Worm (Caenorhabditis elegans) whole organism, young adult: ENCODE data around the gene F09E5.12.

Experiments
- B0019.2 ChIP-seq: fragments of 200-800 bp; sonication (Bioruptor generic); conservative IDR thresholded peaks from 2 replicates; pipeline ENCODE4 v1.3.6; 2022; ENCODE audit warnings: missing genetic modification reagents, missing genetic modification characterization, missing compliant biosample characterization
- B0261.1 ChIP-seq: sonication (generic microtip); optimal IDR thresholded peaks from 2 replicates; lab custom pipeline; 2016; ENCODE audit warnings: mild to moderate bottlenecking, missing genetic modification characterization, moderate library complexity, missing compliant biosample characterization
- C06A6.2 ChIP-seq: fragments of 200-800 bp; sonication (Bioruptor generic); conservative IDR thresholded peaks from 2 replicates; pipeline ENCODE4 v1.3.6; 2022; ENCODE audit warnings: missing genetic modification characterization, missing compliant biosample characterization
- T07F8.4 ChIP-seq: sonication (generic microtip); optimal IDR thresholded peaks from 2 replicates; lab custom pipeline; 2016; ENCODE audit warnings: mild to moderate bottlenecking, missing genetic modification characterization, moderate library complexity, missing compliant biosample characterization
- T26A5.8 ChIP-seq: sonication (generic microtip); optimal IDR thresholded peaks from 2 replicates; lab custom pipeline; 2016; ENCODE audit warnings: missing genetic modification characterization, missing compliant biosample characterization
- Y67H2A.10 ChIP-seq: fragments of 200-800 bp; sonication (Bioruptor generic); conservative IDR thresholded peaks from 2 replicates; pipeline ENCODE4 v1.3.6; 2022; ENCODE audit warnings: missing genetic modification reagents, missing genetic modification characterization, missing compliant biosample characterization
- Y79H2A.3 ChIP-seq: fragments of 200-800 bp; sonication (Bioruptor generic); conservative IDR thresholded peaks from 2 replicates; pipeline ENCODE4 v1.3.6; 2022; ENCODE audit warnings: missing genetic modification reagents, missing genetic modification characterization, missing compliant biosample characterization
- akir-1 ChIP-seq: fragments of 200-800 bp; sonication (Bioruptor generic); optimal IDR thresholded peaks from 2 replicates; lab custom pipeline; 2018; ENCODE audit warnings: mild to moderate bottlenecking, missing genetic modification characterization, moderate library complexity, missing compliant biosample characterization
- ama-1 ChIP-seq, 3 experiments: fragments of 150-350 bp in 1 of 3; sonication (generic microtip) in 2 of 3; optimal IDR thresholded peaks; 2 replicates each; lab custom pipeline; 2014 to 2018; ENCODE audit warnings: missing biosample characterization in 2 of 3, missing genetic modification characterization in 2 of 3, missing genetic modification reagents in 2 of 3
- aptf-2 ChIP-seq: fragments of 200-800 bp; sonication (Bioruptor generic); conservative IDR thresholded peaks from 2 replicates; pipeline ENCODE4 v1.3.6; 2022; ENCODE audit warnings: missing genetic modification reagents, missing genetic modification characterization, missing compliant biosample characterization
- aptf-3 ChIP-seq: fragments of 200-800 bp; sonication (Bioruptor generic); IDR thresholded peaks from 2 replicates; pipeline ENCODE4 v1.3.6; 2022; ENCODE audit warnings: missing genetic modification characterization, missing compliant biosample characterization
- athp-1 ChIP-seq: sonication (generic microtip); optimal IDR thresholded peaks from 2 replicates; lab custom pipeline; 2017; ENCODE audit warnings: mild to moderate bottlenecking, missing genetic modification characterization, missing compliant biosample characterization
- attf-6 ChIP-seq: fragments of 200-800 bp; sonication (Bioruptor generic); IDR thresholded peaks from 2 replicates; pipeline ENCODE4 v1.3.6; 2022; ENCODE audit warnings: missing genetic modification reagents, missing genetic modification characterization, missing compliant biosample characterization
- bed-1 ChIP-seq: fragments of 200-800 bp; sonication (Bioruptor generic); IDR thresholded peaks from 2 replicates; pipeline ENCODE4 v1.3.6; 2022; ENCODE audit warnings: missing genetic modification reagents, missing genetic modification characterization, missing compliant biosample characterization
- bed-2 ChIP-seq: fragments of 200-800 bp; sonication (Bioruptor generic); IDR thresholded peaks from 2 replicates; pipeline ENCODE4 v1.3.6; 2022; ENCODE audit warnings: missing genetic modification reagents, missing genetic modification characterization, missing compliant biosample characterization
- cebp-1 ChIP-seq, 2 experiments: fragments of 200-800 bp in 1 of 2; sonication (Bioruptor generic) in 1 of 2; sonication (generic microtip) in 1 of 2; IDR thresholded peaks in 1 of 2; optimal IDR thresholded peaks in 1 of 2; 2 replicates each; pipeline versions ENCODE4 v1.3.6 to Lab custom; 2017 to 2022; ENCODE audit warnings: missing compliant biosample characterization in 2 of 2, missing genetic modification characterization in 2 of 2, mild to moderate bottlenecking in 1 of 2, missing genetic modification reagents in 1 of 2, moderate library complexity in 1 of 2
- dox-1 ChIP-seq: fragments of 200-800 bp; sonication (Bioruptor generic); IDR thresholded peaks from 2 replicates; pipeline ENCODE4 v1.3.6; 2022; ENCODE audit warnings: missing genetic modification reagents, missing genetic modification characterization, missing compliant biosample characterization
- dpl-1 ChIP-seq: fragments of 150-350 bp; optimal IDR thresholded peaks from 2 replicates; lab custom pipeline; 2014; ENCODE audit warnings: missing biosample characterization, missing genetic modification reagents, missing genetic modification characterization
- egl-44 ChIP-seq: fragments of 200-800 bp; sonication (Bioruptor generic); IDR thresholded peaks from 2 replicates; pipeline ENCODE4 v1.3.6; 2022; ENCODE audit warnings: missing genetic modification reagents, missing genetic modification characterization, missing compliant biosample characterization
- egrh-3 ChIP-seq: fragments of 200-800 bp; sonication (Bioruptor generic); IDR thresholded peaks from 2 replicates; pipeline ENCODE4 v1.3.6; 2022; ENCODE audit warnings: missing genetic modification reagents, missing genetic modification characterization, missing compliant biosample characterization
- ekl-4 ChIP-seq: fragments of 200-800 bp; sonication (Bioruptor generic); IDR thresholded peaks from 2 replicates; pipeline ENCODE4 v1.3.6; 2022; ENCODE audit warnings: missing genetic modification reagents, missing genetic modification characterization, missing compliant biosample characterization
- hlh-26 ChIP-seq: fragments of 200-800 bp; sonication (Bioruptor generic); conservative IDR thresholded peaks from 2 replicates; pipeline ENCODE4 v1.3.6; 2022; ENCODE audit warnings: missing genetic modification reagents, missing genetic modification characterization, missing compliant biosample characterization
- lag-1 ChIP-seq: fragments of 200-800 bp; sonication (Bioruptor generic); IDR thresholded peaks from 2 replicates; pipeline ENCODE4 v1.3.6; 2022; ENCODE audit warnings: missing genetic modification reagents, missing genetic modification characterization, missing compliant biosample characterization
- let-607 ChIP-seq, 2 experiments: fragments of 200-800 bp in 1 of 2; sonication (Bioruptor generic) in 1 of 2; sonication (generic microtip) in 1 of 2; optimal IDR thresholded peaks; 2 replicates each; lab custom pipeline; 2016 to 2018; ENCODE audit warnings: mild to moderate bottlenecking in 2 of 2, missing compliant biosample characterization in 2 of 2, missing genetic modification characterization in 2 of 2, moderate library complexity in 2 of 2, missing genotype in 1 of 2
- lin-26 ChIP-seq: fragments of 200-800 bp; sonication (Bioruptor generic); IDR thresholded peaks from 2 replicates; pipeline ENCODE4 v1.3.6; 2022; ENCODE audit warnings: missing genetic modification reagents, missing genetic modification characterization, missing compliant biosample characterization
- lin-35 ChIP-seq, 3 experiments: fragments of 150-350 bp in 2 of 3; sonication (generic microtip) in 1 of 3; optimal IDR thresholded peaks; 2 replicates each; lab custom pipeline; 2014 to 2018; ENCODE audit warnings: missing biosample characterization in 3 of 3, missing genetic modification characterization in 3 of 3, missing genetic modification reagents in 3 of 3
- lin-40 ChIP-seq: sonication (generic microtip); optimal IDR thresholded peaks from 2 replicates; lab custom pipeline; 2016; ENCODE audit warnings: missing genetic modification characterization, mild to moderate bottlenecking, missing compliant biosample characterization, missing genotype, missing genetic modification reagents
- lin-54 ChIP-seq: fragments of 200-800 bp; sonication (Bioruptor generic); optimal IDR thresholded peaks from 2 replicates; lab custom pipeline; 2018; ENCODE audit warnings: mild to moderate bottlenecking, missing genetic modification characterization, missing compliant biosample characterization
- lsl-1 ChIP-seq: fragments of 200-800 bp; sonication (Bioruptor generic); optimal IDR thresholded peaks from 2 replicates; lab custom pipeline; 2018; ENCODE audit warnings: mild to moderate bottlenecking, missing genetic modification characterization, moderate library complexity, missing compliant biosample characterization
- mcd-1 ChIP-seq: fragments of 200-800 bp; sonication (Bioruptor generic); IDR thresholded peaks from 2 replicates; pipeline ENCODE4 v1.3.6; 2022; ENCODE audit warnings: missing genetic modification reagents, missing genetic modification characterization, missing compliant biosample characterization
- mes-4 ChIP-seq: sonication (generic microtip); optimal IDR thresholded peaks from 2 replicates; lab custom pipeline; 2016; ENCODE audit warnings: missing genotype, missing genetic modification characterization, missing compliant biosample characterization
- nhr-120 ChIP-seq: fragments of 200-800 bp; sonication (Bioruptor generic); IDR thresholded peaks from 2 replicates; pipeline ENCODE4 v1.3.6; 2022; ENCODE audit warnings: missing genetic modification characterization, missing compliant biosample characterization
- nhr-179 ChIP-seq: sonication (generic microtip); optimal IDR thresholded peaks from 2 replicates; lab custom pipeline; 2016; ENCODE audit warnings: mild to moderate bottlenecking, missing genetic modification characterization, missing compliant biosample characterization
- nhr-80 ChIP-seq: sonication (generic microtip); optimal IDR thresholded peaks from 2 replicates; lab custom pipeline; 2016; ENCODE audit warnings: missing genetic modification characterization, missing compliant biosample characterization
- sea-2 ChIP-seq: fragments of 200-800 bp; sonication (Bioruptor generic); IDR thresholded peaks from 2 replicates; pipeline ENCODE4 v1.3.6; 2022; ENCODE audit warnings: missing genetic modification characterization, missing compliant biosample characterization
- snpc-1.1 ChIP-seq: sonication (generic microtip); optimal IDR thresholded peaks from 2 replicates; lab custom pipeline; 2017; ENCODE audit warnings: missing genetic modification characterization, mild to moderate bottlenecking, missing compliant biosample characterization, antibody characterized with exemption, moderate library complexity, missing genotype, missing genetic modification reagents; ENCODE audit not compliant: insufficient read depth
- snpc-4 ChIP-seq, 5 experiments: fragments of 150-350 bp in 1 of 5; sonication (generic microtip) in 4 of 5; optimal IDR thresholded peaks; 2 replicates each; lab custom pipeline; 2014 to 2018; ENCODE audit warnings: missing genetic modification characterization in 5 of 5, missing biosample characterization in 3 of 5, antibody characterized with exemption in 2 of 5, mild to moderate bottlenecking in 2 of 5, missing compliant biosample characterization in 2 of 5, missing genotype in 2 of 5, moderate library complexity in 2 of 5, missing genetic modification reagents in 1 of 5
- sptf-2 ChIP-seq: fragments of 200-800 bp; sonication (Bioruptor generic); optimal IDR thresholded peaks from 2 replicates; lab custom pipeline; 2018; ENCODE audit warnings: mild to moderate bottlenecking, missing genetic modification characterization, missing compliant biosample characterization
- unc-130 ChIP-seq: sonication (generic microtip); optimal IDR thresholded peaks from 2 replicates; lab custom pipeline; 2016; ENCODE audit warnings: missing genetic modification reagents, missing genetic modification characterization, missing compliant biosample characterization
- zfh-2 ChIP-seq: fragments of 200-800 bp; sonication (Bioruptor generic); conservative IDR thresholded peaks from 2 replicates; pipeline ENCODE4 v1.3.6; 2022; ENCODE audit warnings: missing genetic modification reagents, missing genetic modification characterization, missing compliant biosample characterization
- ztf-18 ChIP-seq: sonication (generic microtip); optimal IDR thresholded peaks from 2 replicates; lab custom pipeline; 2016; ENCODE audit warnings: missing genotype, mild to moderate bottlenecking, missing genetic modification characterization, missing compliant biosample characterization
- ztf-25 ChIP-seq: fragments of 200-800 bp; sonication (Bioruptor generic); IDR thresholded peaks from 2 replicates; pipeline ENCODE4 v1.3.6; 2022; ENCODE audit warnings: missing genetic modification reagents, missing genetic modification characterization, missing compliant biosample characterization
- ztf-26 ChIP-seq: sonication (generic microtip); optimal IDR thresholded peaks from 2 replicates; lab custom pipeline; 2017; ENCODE audit warnings: missing genetic modification characterization, missing compliant biosample characterization
- ztf-3 ChIP-seq: fragments of 200-800 bp; sonication (Bioruptor generic); optimal IDR thresholded peaks from 2 replicates; lab custom pipeline; 2018; ENCODE audit warnings: mild to moderate bottlenecking, missing genetic modification characterization, missing compliant biosample characterization

The F09E5.12 gene

ce11 chrII:5391447-5391846, 20.9 kb upstream of the F09E5.12 start:
- TF ChIP-seq B0019.2 (GFP tag; lab: Robert Waterston, UW) (no peak), B0261.1 (no peak), ztf-26 (tag; lab: Kevin White, UChicago) (no peak), lin-54 (GFP tag; lab: Kevin White, UChicago) (peak; percentile 25), aptf-3 (GFP tag; lab: Robert Waterston, UW) (no peak), mcd-1 (GFP tag; lab: Robert Waterston, UW) (no peak)

ce11 chrII:5389831-5390323, 19.3 kb upstream of the F09E5.12 start, which contains the start of gene ndx-6:
ndx-6 (minus strand) TSS chrII:5389881.
- no peak for TF ChIP-seq B0261.1
- no peak for TF ChIP-seq sea-2 (GFP tag; lab: Robert Waterston, UW)
- TF ChIP-seq ztf-25 (GFP tag; lab: Robert Waterston, UW): no peak
- peak; percentile 67 for TF ChIP-seq dox-1 (GFP tag; lab: Robert Waterston, UW)
- no peak for TF ChIP-seq nhr-120 (GFP tag; lab: Robert Waterston, UW)
- peak; percentile 38; the same call in 1 of the 2 replicates for TF ChIP-seq attf-6 (GFP tag; lab: Robert Waterston, UW)
- TF ChIP-seq T07F8.4 (tag; lab: Kevin White, UChicago): no peak
- TF ChIP-seq ztf-26 (tag; lab: Kevin White, UChicago): peak; percentile 9
- no peak for TF ChIP-seq cebp-1 (GFP tag; IDR thresholded peaks at IDR 0.05; lab: Robert Waterston, UW)
- TF ChIP-seq cebp-1 (tag; optimal IDR thresholded peaks at IDR 0.05; lab: Kevin White, UChicago): peak; percentile 65
- peak; percentile 92 for TF ChIP-seq dpl-1 (GFP tag; lab: Kevin White, UChicago)
- TF ChIP-seq lin-26 (GFP tag; lab: Robert Waterston, UW): no peak
- TF ChIP-seq Y79H2A.3: no peak
- peak; percentile 98 for TF ChIP-seq lin-54 (GFP tag; lab: Kevin White, UChicago)
- peak; percentile 63 to 96 (median 83) for TF ChIP-seq lin-35 (GFP tag; optimal IDR thresholded peaks at IDR 0.05; lab: Kevin White, UChicago)
- TF ChIP-seq nhr-80 (tag; lab: Kevin White, UChicago): peak; percentile 40
- TF ChIP-seq ekl-4 (GFP tag; lab: Robert Waterston, UW): 0 out of 2 replicates have a peak, but pooled peaks have one; percentile 64
- TF ChIP-seq Y67H2A.10: no peak
- TF ChIP-seq ama-1 (optimal IDR thresholded peaks at IDR 0.05; lab: Kevin White, UChicago): no peak
- no peak for TF ChIP-seq ama-1 (GFP tag; optimal IDR thresholded peaks at IDR 0.05; lab: Kevin White, UChicago)
- TF ChIP-seq mes-4 (tag; lab: Kevin White, UChicago): no peak
- TF ChIP-seq aptf-2 (GFP tag; lab: Robert Waterston, UW): no peak
- no peak for TF ChIP-seq bed-2
- no peak for TF ChIP-seq snpc-4 (GFP tag; optimal IDR thresholded peaks at IDR 0.05; lab: Kevin White, UChicago)
- TF ChIP-seq snpc-4 (tag; optimal IDR thresholded peaks at IDR 0.05; lab: Kevin White, UChicago): peak in 3 of 4 experiments; percentile 49 to 64 (median 54)
- no peak for TF ChIP-seq unc-130 (GFP tag; lab: Kevin White, UChicago)
- no peak for TF ChIP-seq lag-1 (GFP tag; lab: Robert Waterston, UW)
- no peak for TF ChIP-seq snpc-1.1 (tag; lab: Kevin White, UChicago)
- no peak for TF ChIP-seq hlh-26
- TF ChIP-seq bed-1 (GFP tag; lab: Robert Waterston, UW): no peak
- peak in 1 of 2 experiments; percentile 52 for TF ChIP-seq let-607 (tag; optimal IDR thresholded peaks at IDR 0.05; lab: Kevin White, UChicago)
- peak; percentile 46 for TF ChIP-seq lsl-1
- TF ChIP-seq C06A6.2 (GFP tag; lab: Robert Waterston, UW): 0 out of 2 replicates have a peak, but pooled peaks have one; percentile 54
- peak; percentile 38 for TF ChIP-seq athp-1 (tag; lab: Kevin White, UChicago)
- TF ChIP-seq T26A5.8 (tag; lab: Kevin White, UChicago): no peak
- TF ChIP-seq nhr-179 (tag; lab: Kevin White, UChicago): no peak
- TF ChIP-seq akir-1 (GFP tag; lab: Kevin White, UChicago): no peak
- no peak for TF ChIP-seq sptf-2 (GFP tag; lab: Kevin White, UChicago)
- TF ChIP-seq egl-44 (GFP tag; lab: Robert Waterston, UW): no peak
- TF ChIP-seq ztf-18 (tag; lab: Kevin White, UChicago): peak; percentile 95
- no peak for TF ChIP-seq egrh-3
- TF ChIP-seq ztf-3 (GFP tag; lab: Kevin White, UChicago): no peak
- TF ChIP-seq lin-40 (tag; lab: Kevin White, UChicago): peak; percentile 80
- TF ChIP-seq zfh-2 (GFP tag; lab: Robert Waterston, UW): no peak
- TF ChIP-seq B0019.2 (GFP tag; lab: Robert Waterston, UW): no peak
